Fruit fly (Drosophila melanogaster): ENCODE results near the gene Pvf2.
A peak's percentile ranks its signal among the peaks of the same experiment; 100 is the strongest.

Gene Pvf2

dm6 chr2L:7107890-7108289 lies 23.5 kb upstream of the Pvf2 start:
- TF ChIP-seq sv (GFP tag; optimal IDR thresholded peaks at IDR 0.05) (no peak), fru (GFP tag; optimal IDR thresholded peaks at IDR 0.05) (no peak), rgr (GFP tag; optimal IDR thresholded peaks at IDR 0.05) (no peak), sage (GFP tag; optimal IDR thresholded peaks at IDR 0.05) (no peak), Sp1 (GFP tag; optimal IDR thresholded peaks at IDR 0.05) (no peak), pan (optimal IDR thresholded peaks at IDR 0.05) (no peak), dl (GFP tag; optimal IDR thresholded peaks at IDR 0.05; ENCODE audit: insufficient read depth in 1 of 2, partially characterized antibody in 2 of 2) (no peak), usp (GFP tag; optimal IDR thresholded peaks at IDR 0.05) (no peak), N (GFP tag; optimal IDR thresholded peaks at IDR 0.05) (no peak), Abd-B (GFP tag; optimal IDR thresholded peaks at IDR 0.05) (no peak), Dif (GFP tag; optimal IDR thresholded peaks at IDR 0.05; ENCODE audit: partially characterized antibody) (no peak), brk (GFP tag; optimal IDR thresholded peaks at IDR 0.05) (no peak), CG9705 (GFP tag; optimal IDR thresholded peaks at IDR 0.05) (no peak), Hr83 (GFP tag; optimal IDR thresholded peaks at IDR 0.05; ENCODE audit: poor library complexity, severe bottlenecking) (no peak), Myc (optimal IDR thresholded peaks at IDR 0.05) (no peak), jim (GFP tag; optimal IDR thresholded peaks at IDR 0.05) (no peak)

dm6 chr2L:7106289-7106961 lies 22.0 kb upstream of the Pvf2 start:
- TF ChIP-seq CG32264 (GFP tag; optimal IDR thresholded peaks at IDR 0.05) (no peak), Vsx2 (GFP tag; optimal IDR thresholded peaks at IDR 0.05; ENCODE audit: partially characterized antibody) (no peak)

dm6 chr2L:7104195-7104971 lies 19.9 kb upstream of the Pvf2 start:
- TF ChIP-seq CrebA (GFP tag; optimal IDR thresholded peaks at IDR 0.05; ENCODE audit: borderline replicate concordance) (no peak), Myc (optimal IDR thresholded peaks at IDR 0.05) (no peak), usp (GFP tag; optimal IDR thresholded peaks at IDR 0.05) (no peak), brk (GFP tag; optimal IDR thresholded peaks at IDR 0.05) (no peak), br (GFP tag; optimal IDR thresholded peaks at IDR 0.05) (peak; percentile 22), HLH106 (tag; optimal IDR thresholded peaks at IDR 0.05) (peak; percentile 82), Vsx2 (GFP tag; optimal IDR thresholded peaks at IDR 0.05; ENCODE audit: partially characterized antibody) (no peak), Dfd (GFP tag; optimal IDR thresholded peaks at IDR 0.05) (no peak), N (GFP tag; optimal IDR thresholded peaks at IDR 0.05) (no peak), psq (GFP tag; optimal IDR thresholded peaks at IDR 0.05) (peak; percentile 67), CG9705 (GFP tag; optimal IDR thresholded peaks at IDR 0.05) (peak; percentile 27), dmrt93B (GFP tag; optimal IDR thresholded peaks at IDR 0.05) (peak; percentile 39), Hr83 (GFP tag; optimal IDR thresholded peaks at IDR 0.05; ENCODE audit: poor library complexity, severe bottlenecking) (no peak), CG32264 (GFP tag; optimal IDR thresholded peaks at IDR 0.05) (no peak), lola (GFP tag; optimal IDR thresholded peaks at IDR 0.05) (no peak), woc (GFP tag; optimal IDR thresholded peaks at IDR 0.05) (no peak), dl (GFP tag; optimal IDR thresholded peaks at IDR 0.05; ENCODE audit: insufficient read depth in 1 of 2, partially characterized antibody in 2 of 2) (no peak), dsf (GFP tag; optimal IDR thresholded peaks at IDR 0.05; ENCODE audit: borderline replicate concordance) (no peak), Hr78 (GFP tag; optimal IDR thresholded peaks at IDR 0.05) (no peak), fru (GFP tag; optimal IDR thresholded peaks at IDR 0.05) (peak; percentile 46), foxo (GFP tag; optimal IDR thresholded peaks at IDR 0.05) (peak in 1 of 2 experiments; percentile 58), OdsH (GFP tag; optimal IDR thresholded peaks at IDR 0.05) (peak; percentile 62), GATAd (GFP tag; optimal IDR thresholded peaks at IDR 0.05) (no peak), Rel (GFP tag; optimal IDR thresholded peaks at IDR 0.05) (no peak), Rel (tag; optimal IDR thresholded peaks at IDR 0.05) (peak; percentile 6), Mio (GFP tag; optimal IDR thresholded peaks at IDR 0.05) (no peak), h (GFP tag; optimal IDR thresholded peaks at IDR 0.05) (peak; percentile 49), rgr (GFP tag; optimal IDR thresholded peaks at IDR 0.05) (peak; percentile 53), Dif (GFP tag; optimal IDR thresholded peaks at IDR 0.05; ENCODE audit: partially characterized antibody) (no peak), tai (GFP tag; optimal IDR thresholded peaks at IDR 0.05) (no peak), Hnf4 (GFP tag; optimal IDR thresholded peaks at IDR 0.05) (peak; percentile 5), Sp1 (GFP tag; optimal IDR thresholded peaks at IDR 0.05) (peak; percentile 69), ey (GFP tag; optimal IDR thresholded peaks at IDR 0.05) (peak; percentile 20)

Data from whole organism, wandering third instar larva.